Worm (Caenorhabditis elegans): ENCODE measurements around the gene abu-15.

The abu-15 gene

DNA sequence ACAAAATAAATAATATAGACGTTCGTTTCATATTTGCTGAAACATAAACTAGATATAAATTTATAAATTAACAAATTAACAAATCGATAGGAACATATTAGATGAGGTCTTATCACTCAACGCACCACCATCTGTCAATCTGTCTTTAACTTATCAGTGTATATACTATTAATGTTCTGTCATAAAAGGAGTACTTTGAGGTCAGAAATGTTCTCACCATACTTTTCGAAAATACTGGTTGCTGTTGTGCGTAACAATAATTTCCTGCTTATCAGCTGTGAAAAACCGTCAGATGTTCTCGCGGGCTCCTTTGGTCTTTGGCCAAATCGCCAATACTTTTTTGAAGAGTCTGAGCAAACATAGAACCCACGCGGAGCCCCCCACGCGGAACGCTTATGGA is 34.1 kb downstream of the abu-15 start, which contains the start of gene C03A7.13:
TSS of gene C03A7.13 (minus strand) at position 43 of the 400 bp plus-strand sequence.
- TF ChIP-seq sea-1 (GFP tag; conservative IDR thresholded peaks at IDR 0.05) (no peak), tbx-11 (GFP tag; IDR thresholded peaks at IDR 0.05) (no peak)

DNA sequence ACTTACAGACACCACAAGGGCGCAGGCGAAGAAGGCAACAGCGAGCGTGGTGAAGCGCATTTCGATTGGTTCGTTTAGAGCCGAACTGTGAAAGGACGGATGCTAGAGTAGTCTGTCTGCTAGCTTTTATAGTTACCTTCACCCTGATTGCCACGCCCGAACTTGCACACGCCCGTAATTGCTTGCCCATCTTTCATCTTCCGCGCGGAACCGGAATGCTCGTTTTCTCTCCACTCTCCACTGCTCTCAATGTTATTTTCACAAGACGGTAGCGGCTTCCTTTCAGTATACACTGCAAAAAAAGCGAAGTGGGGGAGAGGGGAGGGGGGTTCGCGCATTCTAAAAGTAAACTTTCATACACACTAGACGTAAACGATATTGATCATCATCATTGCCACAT is 36.1 kb downstream of the abu-15 start, which contains the start of gene abu-8:
TSS of gene abu-8 (minus strand) at position 101 of the 400 bp plus-strand sequence.
- no peak for TF ChIP-seq tbx-11 (GFP tag; IDR thresholded peaks at IDR 0.05)
- TF ChIP-seq ama-1 (optimal IDR thresholded peaks at IDR 0.05), result no peak
- no peak for TF ChIP-seq hnd-1 (tag; optimal IDR thresholded peaks at IDR 0.05)
- TF ChIP-seq hmbx-1 (tag; optimal IDR thresholded peaks at IDR 0.05), result no peak
- no peak for TF ChIP-seq ceh-13 (GFP tag; optimal IDR thresholded peaks at IDR 0.05)
- TF ChIP-seq scrt-1 (GFP tag; IDR thresholded peaks at IDR 0.05), result no peak
- TF ChIP-seq ets-7 (tag; optimal IDR thresholded peaks at IDR 0.05), result no peak
- TF ChIP-seq hmg-4 (GFP tag; optimal IDR thresholded peaks at IDR 0.05), result no peak
- no peak for TF ChIP-seq B0310.2 (tag; optimal IDR thresholded peaks at IDR 0.05)
- no peak for TF ChIP-seq pes-1 (GFP tag; IDR thresholded peaks at IDR 0.05)
- TF ChIP-seq sea-1 (GFP tag; conservative IDR thresholded peaks at IDR 0.05), result no peak
- no peak for TF ChIP-seq tra-4 (tag; optimal IDR thresholded peaks at IDR 0.05)
- TF ChIP-seq F13C5.2 (tag; optimal IDR thresholded peaks at IDR 0.05), result no peak
- no peak for TF ChIP-seq aly-1 (tag; optimal IDR thresholded peaks at IDR 0.05)
- no peak for TF ChIP-seq tbx-37 (GFP tag; conservative IDR thresholded peaks at IDR 0.05)
- TF ChIP-seq flt-1 (GFP tag; IDR thresholded peaks at IDR 0.05), result no peak
- no peak for TF ChIP-seq ceh-36 (tag; optimal IDR thresholded peaks at IDR 0.05)

DNA sequence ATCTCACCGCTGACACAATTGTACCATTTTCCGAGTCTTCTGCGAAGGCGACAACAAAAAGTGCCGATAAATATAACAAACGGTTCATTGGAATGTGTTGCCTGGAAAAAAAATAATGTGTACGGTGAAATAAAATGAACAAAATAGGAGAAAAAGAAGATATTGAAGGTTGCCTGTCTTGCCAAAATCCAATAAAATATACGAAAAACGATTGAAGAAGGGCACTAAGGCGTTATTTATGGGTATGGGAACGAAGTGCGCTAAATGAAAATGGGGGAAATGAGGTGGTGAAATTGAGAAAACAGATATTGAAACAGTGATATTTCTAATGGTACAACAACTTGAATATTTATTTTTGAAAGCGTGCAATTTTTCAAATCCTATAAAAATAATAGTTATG is 39.8 kb downstream of the abu-15 start, which contains the start of gene Y47A7.2:
TSS of gene Y47A7.2 (minus strand) at position 101 of the 400 bp plus-strand sequence.
- TF ChIP-seq aly-1 (tag; optimal IDR thresholded peaks at IDR 0.05) (no peak), F13C5.2 (tag; optimal IDR thresholded peaks at IDR 0.05) (no peak), flt-1 (GFP tag; IDR thresholded peaks at IDR 0.05) (no peak), pes-1 (GFP tag; IDR thresholded peaks at IDR 0.05) (no peak), hmg-4 (GFP tag; optimal IDR thresholded peaks at IDR 0.05) (no peak), tra-4 (tag; optimal IDR thresholded peaks at IDR 0.05) (no peak), ets-7 (tag; optimal IDR thresholded peaks at IDR 0.05) (no peak), tbx-37 (GFP tag; conservative IDR thresholded peaks at IDR 0.05) (no peak), hmbx-1 (tag; optimal IDR thresholded peaks at IDR 0.05) (no peak), ama-1 (optimal IDR thresholded peaks at IDR 0.05) (no peak), scrt-1 (GFP tag; IDR thresholded peaks at IDR 0.05) (no peak), B0310.2 (tag; optimal IDR thresholded peaks at IDR 0.05) (no peak), hnd-1 (tag; optimal IDR thresholded peaks at IDR 0.05) (no peak), tbx-11 (GFP tag; IDR thresholded peaks at IDR 0.05) (no peak)

DNA sequence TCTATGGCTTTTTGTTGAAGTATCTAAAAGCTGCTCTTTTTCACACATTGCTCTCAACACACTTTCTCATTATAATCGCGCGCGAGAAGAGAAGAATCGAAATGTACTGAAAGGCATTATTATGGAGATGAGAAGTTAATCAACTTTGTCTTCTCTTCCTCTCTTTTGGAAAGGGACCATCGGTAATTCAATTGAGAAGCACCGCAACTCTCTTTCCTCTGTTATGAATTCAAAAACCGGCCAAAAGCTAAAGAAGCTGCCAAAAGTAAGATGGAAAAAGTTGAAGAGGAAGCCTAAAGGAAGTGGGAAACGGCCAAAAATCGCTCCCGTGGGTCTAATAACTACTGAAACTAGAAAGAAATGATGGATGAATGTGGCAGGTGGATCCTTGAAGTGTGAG is 41.8 kb downstream of the abu-15 start:
- TF ChIP-seq hmbx-1 (tag; optimal IDR thresholded peaks at IDR 0.05) (no peak), tbx-37 (GFP tag; conservative IDR thresholded peaks at IDR 0.05) (no peak), B0310.2 (tag; optimal IDR thresholded peaks at IDR 0.05) (no peak), sea-1 (GFP tag; conservative IDR thresholded peaks at IDR 0.05) (no peak), flt-1 (GFP tag; IDR thresholded peaks at IDR 0.05) (no peak), hnd-1 (tag; optimal IDR thresholded peaks at IDR 0.05) (no peak), ceh-36 (tag; optimal IDR thresholded peaks at IDR 0.05) (no peak)

DNA sequence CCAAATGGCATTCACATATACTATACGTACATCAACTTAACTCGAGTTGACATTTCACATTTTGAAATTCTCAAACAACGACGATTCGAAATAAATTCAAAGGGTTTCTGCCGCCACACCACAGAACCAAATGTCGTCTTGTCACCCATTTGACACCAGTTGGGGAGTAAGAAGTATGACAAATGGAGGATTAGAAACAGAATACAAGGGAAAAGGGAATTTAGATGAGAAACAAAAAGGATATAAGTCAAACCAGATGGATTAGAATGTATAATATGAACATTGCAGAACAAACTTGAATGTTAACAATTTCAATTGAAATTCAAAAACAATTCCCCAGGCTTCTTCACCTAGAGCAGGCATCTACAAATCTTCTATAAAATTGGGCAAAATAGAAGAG is 43.3 kb downstream of the abu-15 start:
- TF ChIP-seq B0310.2 (tag; optimal IDR thresholded peaks at IDR 0.05) (no peak), F13C5.2 (tag; optimal IDR thresholded peaks at IDR 0.05) (no peak), ceh-13 (GFP tag; optimal IDR thresholded peaks at IDR 0.05) (no peak), sea-1 (GFP tag; conservative IDR thresholded peaks at IDR 0.05) (no peak), tra-4 (tag; optimal IDR thresholded peaks at IDR 0.05) (no peak), tbx-37 (GFP tag; conservative IDR thresholded peaks at IDR 0.05) (no peak), ceh-36 (tag; optimal IDR thresholded peaks at IDR 0.05) (no peak), ama-1 (optimal IDR thresholded peaks at IDR 0.05) (no peak), hmg-4 (GFP tag; optimal IDR thresholded peaks at IDR 0.05) (no peak), aly-1 (tag; optimal IDR thresholded peaks at IDR 0.05) (no peak), tbx-11 (GFP tag; IDR thresholded peaks at IDR 0.05) (no peak)

DNA sequence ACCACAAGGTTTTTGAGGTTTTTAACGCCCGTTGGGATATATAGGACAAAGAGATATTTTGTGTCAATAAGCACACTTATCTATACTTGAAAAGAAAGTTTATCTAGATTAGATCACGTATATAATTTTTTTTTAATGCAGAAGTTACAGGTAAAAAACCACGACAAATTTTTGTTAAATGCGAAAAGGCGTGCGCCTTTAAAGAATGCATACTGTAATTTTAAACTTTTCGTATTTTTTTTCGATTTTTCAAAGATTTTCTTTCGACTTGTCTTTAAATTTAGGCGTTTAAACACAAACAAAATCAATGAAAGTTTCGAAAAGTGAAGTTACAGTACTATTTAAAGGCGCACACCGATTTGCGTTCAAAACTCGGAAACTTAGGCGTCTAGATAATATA is 45.2 kb downstream of the abu-15 start:
- TF ChIP-seq ceh-13 (GFP tag; optimal IDR thresholded peaks at IDR 0.05) (no peak), scrt-1 (GFP tag; IDR thresholded peaks at IDR 0.05) (no peak), sea-1 (GFP tag; conservative IDR thresholded peaks at IDR 0.05) (no peak), ceh-36 (tag; optimal IDR thresholded peaks at IDR 0.05) (no peak), flt-1 (GFP tag; IDR thresholded peaks at IDR 0.05) (no peak), pes-1 (GFP tag; IDR thresholded peaks at IDR 0.05) (no peak), tbx-11 (GFP tag; IDR thresholded peaks at IDR 0.05) (no peak), B0310.2 (tag; optimal IDR thresholded peaks at IDR 0.05) (no peak), tbx-37 (GFP tag; conservative IDR thresholded peaks at IDR 0.05) (no peak), ama-1 (optimal IDR thresholded peaks at IDR 0.05) (no peak), ets-7 (tag; optimal IDR thresholded peaks at IDR 0.05) (no peak), hmbx-1 (tag; optimal IDR thresholded peaks at IDR 0.05) (no peak), hnd-1 (tag; optimal IDR thresholded peaks at IDR 0.05) (no peak), F13C5.2 (tag; optimal IDR thresholded peaks at IDR 0.05) (no peak), aly-1 (tag; optimal IDR thresholded peaks at IDR 0.05) (no peak)

DNA sequence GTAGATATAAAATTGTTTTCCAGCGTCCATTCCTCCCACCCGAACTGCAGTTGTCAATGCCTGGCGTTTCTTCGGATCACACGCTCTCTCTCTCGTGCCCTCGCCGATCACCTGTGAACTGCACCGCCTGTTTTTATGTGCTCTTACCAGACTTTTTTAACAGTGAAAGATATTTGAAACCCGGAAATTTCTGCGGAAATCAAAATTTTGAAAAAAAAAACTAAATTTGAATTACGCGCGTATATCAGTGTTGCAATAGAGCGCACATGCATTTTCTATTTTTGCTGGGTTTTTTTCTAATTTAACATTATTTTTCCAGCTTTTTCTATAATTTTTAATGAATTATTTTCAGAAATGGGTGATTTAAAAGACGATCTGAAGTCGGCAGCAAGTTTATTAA is 45.7 kb downstream of the abu-15 start, which contains the start of gene ttc-37:
TSS of gene ttc-37 (plus strand) at position 349 of the 400 bp plus-strand sequence.
- TF ChIP-seq tbx-11 (GFP tag; IDR thresholded peaks at IDR 0.05), result no peak
- no peak for TF ChIP-seq tbx-37 (GFP tag; conservative IDR thresholded peaks at IDR 0.05)
- no peak for TF ChIP-seq tra-4 (tag; optimal IDR thresholded peaks at IDR 0.05)
- no peak for TF ChIP-seq flt-1 (GFP tag; IDR thresholded peaks at IDR 0.05)
- TF ChIP-seq sea-1 (GFP tag; conservative IDR thresholded peaks at IDR 0.05), result no peak
- no peak for TF ChIP-seq ets-7 (tag; optimal IDR thresholded peaks at IDR 0.05)
